Worm (Caenorhabditis elegans) whole organism, mixed stage, embryonic: ENCODE measurements around the gene exc-15.

Experiments
- lin-13 ChIP-seq: fragments of 150-350 bp; optimal IDR thresholded peaks from 2 replicates; lab custom pipeline; 2014; ENCODE audit warnings: missing biosample characterization, missing genetic modification characterization
- nhr-237 ChIP-seq: fragments of 150-350 bp; optimal IDR thresholded peaks from 2 replicates; lab custom pipeline; 2014; ENCODE audit warnings: missing biosample characterization, missing genetic modification characterization
- nhr-76 ChIP-seq: sonication (generic microtip); optimal IDR thresholded peaks from 2 replicates; lab custom pipeline; 2017; ENCODE audit warnings: missing biosample characterization, missing genetic modification characterization

ce11 chrV:4488989-4489388 lies 5.7 kb downstream of the exc-15 start:
- no peak for TF ChIP-seq nhr-237 (tag; lab: Kevin White, UChicago)
- no peak for TF ChIP-seq nhr-76 (tag; lab: Kevin White, UChicago)
- TF ChIP-seq lin-13: no peak
